Fruit fly (Drosophila melanogaster): ENCODE data around the gene CG4367.

Gene CG4367

dm6 chr3R:20291594-20291993, 13.2 kb downstream of the CG4367 start (continued):
- peak; percentile 12 for TF ChIP-seq OdsH (GFP tag; optimal IDR thresholded peaks at IDR 0.05)
- TF ChIP-seq CG7368 (GFP tag; optimal IDR thresholded peaks at IDR 0.05) = no peak
- TF ChIP-seq net (GFP tag; optimal IDR thresholded peaks at IDR 0.05) = no peak
- no peak for TF ChIP-seq Lpt (GFP tag; optimal IDR thresholded peaks at IDR 0.05)
- TF ChIP-seq CG11294 (GFP tag; IDR thresholded peaks at IDR 0.05) = no peak
- TF ChIP-seq eg (GFP tag; IDR thresholded peaks at IDR 0.05) = no peak
- TF ChIP-seq salr (GFP tag; optimal IDR thresholded peaks at IDR 0.05) = no peak
- TF ChIP-seq fkh (GFP tag; optimal IDR thresholded peaks at IDR 0.05) = no peak
- TF ChIP-seq fd59A (GFP tag; optimal IDR thresholded peaks at IDR 0.05) = no peak
- no peak for TF ChIP-seq Sox14 (GFP tag; optimal IDR thresholded peaks at IDR 0.05)
- TF ChIP-seq Hr4 (GFP tag; optimal IDR thresholded peaks at IDR 0.05) = no peak
- no peak for TF ChIP-seq Eip93F (GFP tag; optimal IDR thresholded peaks at IDR 0.05)
- TF ChIP-seq esn (GFP tag; optimal IDR thresholded peaks at IDR 0.05) = peak; percentile 28
- peak; percentile 86 for TF ChIP-seq Eip78C (GFP tag)
- no peak for TF ChIP-seq Gug (GFP tag; IDR thresholded peaks at IDR 0.05)
- TF ChIP-seq CG32006 (GFP tag; optimal IDR thresholded peaks at IDR 0.05) = no peak
- peak; percentile 34 for TF ChIP-seq topi (GFP tag; optimal IDR thresholded peaks at IDR 0.05)
- no peak for TF ChIP-seq CG31627 (GFP tag; optimal IDR thresholded peaks at IDR 0.05)

DNA sequence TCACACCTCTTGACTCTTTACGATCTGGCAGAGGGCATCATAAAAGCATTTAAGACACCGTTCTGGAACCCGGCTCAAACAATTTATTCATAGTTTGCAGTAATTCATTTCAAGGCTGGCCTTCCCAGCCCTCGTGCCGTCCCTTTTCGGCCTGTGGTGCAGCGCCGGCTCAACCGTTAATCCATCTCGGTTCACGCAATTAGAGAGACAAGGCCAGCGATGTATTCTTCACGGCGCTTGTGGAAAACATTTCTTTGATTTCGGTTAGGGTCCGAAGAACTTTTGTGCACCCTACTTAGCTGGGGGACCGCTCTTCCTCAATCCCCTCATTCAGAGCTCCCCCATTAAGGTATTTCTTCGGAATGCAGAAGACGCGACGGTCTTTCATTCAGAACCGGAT, 13.7 kb downstream of the CG4367 start:
- TF ChIP-seq achi (GFP tag; optimal IDR thresholded peaks at IDR 0.05) = no peak
- TF ChIP-seq topi (GFP tag; optimal IDR thresholded peaks at IDR 0.05) = no peak
- no peak for TF ChIP-seq Sox14 (GFP tag; optimal IDR thresholded peaks at IDR 0.05)
- no peak for TF ChIP-seq CG8119 (GFP tag; IDR thresholded peaks at IDR 0.05)
- TF ChIP-seq esn (GFP tag; optimal IDR thresholded peaks at IDR 0.05) = no peak
- TF ChIP-seq cyc (GFP tag; optimal IDR thresholded peaks at IDR 0.05) = no peak
- TF ChIP-seq CG31627 (GFP tag; optimal IDR thresholded peaks at IDR 0.05) = no peak
- no peak for TF ChIP-seq CG11294 (GFP tag; IDR thresholded peaks at IDR 0.05)
- TF ChIP-seq CG6808 (GFP tag; optimal IDR thresholded peaks at IDR 0.05) = no peak
- no peak for TF ChIP-seq Smox (GFP tag; optimal IDR thresholded peaks at IDR 0.05)
- no peak for TF ChIP-seq fd85E (GFP tag; optimal IDR thresholded peaks at IDR 0.05)
- TF ChIP-seq CG6163 (GFP tag; IDR thresholded peaks at IDR 0.05) = no peak

DNA sequence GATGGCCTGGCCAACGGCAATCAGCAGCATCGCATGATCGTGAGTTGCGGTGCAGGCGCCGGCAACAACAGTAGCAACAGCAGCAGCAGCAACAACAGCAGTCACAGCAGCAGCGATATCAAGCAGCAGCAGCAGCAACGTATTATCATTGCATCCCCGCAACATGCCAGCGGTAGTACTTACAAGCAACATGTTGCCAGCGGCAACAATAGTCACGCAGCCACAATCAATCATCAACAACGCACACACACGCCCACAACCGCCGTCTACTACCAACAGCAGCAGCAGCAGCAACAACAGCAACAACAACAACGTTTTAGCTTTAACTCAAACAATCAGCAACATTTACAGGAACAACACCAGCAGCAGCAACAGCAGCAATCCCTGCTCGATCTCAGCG, 16.2 kb downstream of the CG4367 start:
- TF ChIP-seq topi (GFP tag; optimal IDR thresholded peaks at IDR 0.05) (no peak), lz (GFP tag; optimal IDR thresholded peaks at IDR 0.05) (no peak), Ets96B (tag; optimal IDR thresholded peaks at IDR 0.05) (no peak), CG3919 (GFP tag; optimal IDR thresholded peaks at IDR 0.05) (peak; percentile 7)

dm6 chr3R:20288069-20288468, 16.7 kb downstream of the CG4367 start:
- no peak for TF ChIP-seq dac (GFP tag; optimal IDR thresholded peaks at IDR 0.05)
- TF ChIP-seq CG3919 (GFP tag; optimal IDR thresholded peaks at IDR 0.05) = peak; percentile 41

- TF ChIP-seq CG9139 (GFP tag; optimal IDR thresholded peaks at IDR 0.05) (peak; percentile 5), eg (GFP tag; IDR thresholded peaks at IDR 0.05) (0 out of 3 replicates have a peak, but pooled peaks have one; percentile 17), fd59A (GFP tag; optimal IDR thresholded peaks at IDR 0.05) (no peak), Hr39 (GFP tag; optimal IDR thresholded peaks at IDR 0.05) (no peak), Eip78C (GFP tag) (peak; percentile 56)
Observed at dm6 chr3R:20286758-20287157, 18.0 kb downstream of the CG4367 start.

DNA sequence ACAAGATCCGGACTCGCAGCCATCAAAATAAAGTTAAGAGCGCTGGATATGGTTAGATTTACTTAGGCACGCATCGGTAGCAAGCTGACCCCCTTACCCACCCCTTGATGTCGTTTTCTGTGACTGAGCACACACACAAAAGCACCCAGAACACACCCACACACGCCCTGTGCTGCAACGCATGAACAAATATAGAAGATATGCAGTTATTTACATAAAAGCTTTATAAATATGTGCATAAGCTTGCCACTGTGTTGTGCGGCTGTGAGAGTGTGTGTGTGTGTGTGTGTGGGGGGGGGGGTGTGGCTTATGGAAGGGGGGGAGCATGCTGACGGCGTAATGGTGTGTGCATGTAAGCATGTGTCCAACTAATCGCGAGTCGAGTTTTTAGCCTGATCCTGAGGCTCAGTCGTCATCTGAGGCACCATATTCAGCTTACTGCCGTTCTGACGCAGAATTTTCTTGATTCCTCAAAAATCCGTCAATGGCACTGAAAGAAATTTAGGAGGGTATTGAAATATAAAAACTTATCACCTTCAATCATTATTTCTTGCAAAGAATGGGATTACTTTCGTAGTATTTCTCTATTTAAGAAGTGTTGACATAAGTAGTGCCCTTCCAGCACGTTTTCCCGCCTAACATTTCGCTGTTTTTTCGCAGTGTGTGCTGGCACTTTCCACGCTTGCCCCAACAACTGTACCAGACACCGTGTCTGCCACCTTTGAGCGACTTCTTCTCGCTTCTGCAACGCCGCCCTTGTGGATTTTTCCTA, 18.9 kb downstream of the CG4367 start:
- TF ChIP-seq Ets21C (GFP tag; optimal IDR thresholded peaks at IDR 0.05) (peak; percentile 35), CG32006 (GFP tag; optimal IDR thresholded peaks at IDR 0.05) (peak; percentile 76), cyc (GFP tag; optimal IDR thresholded peaks at IDR 0.05) (peak; percentile 65), salr (GFP tag; optimal IDR thresholded peaks at IDR 0.05) (peak; percentile 22 to 69), Smox (GFP tag; optimal IDR thresholded peaks at IDR 0.05) (peak; percentile 38), Hr38 (GFP tag; optimal IDR thresholded peaks at IDR 0.05) (no peak), fd59A (GFP tag; optimal IDR thresholded peaks at IDR 0.05) (peak; percentile 54), topi (GFP tag; optimal IDR thresholded peaks at IDR 0.05) (peak; percentile 54), dsx (GFP tag; optimal IDR thresholded peaks at IDR 0.05; ENCODE audit: poor library complexity, severe bottlenecking) (peak; percentile 16), CG16779 (tag; optimal IDR thresholded peaks at IDR 0.05) (peak; percentile 60), pdm3 (GFP tag; optimal IDR thresholded peaks at IDR 0.05) (peak; percentile 65), Met (GFP tag; optimal IDR thresholded peaks at IDR 0.05) (peak; percentile 59), spab (GFP tag; optimal IDR thresholded peaks at IDR 0.05) (peak; percentile 54), CG10669 (GFP tag; optimal IDR thresholded peaks at IDR 0.05) (peak; percentile 65), ss (GFP tag; optimal IDR thresholded peaks at IDR 0.05) (peak; percentile 17 to 41), CG10631 (GFP tag; optimal IDR thresholded peaks at IDR 0.05) (peak; percentile 64)

Data from whole organism, prepupa.